Worm (Caenorhabditis elegans) whole organism, L1 larva: Measurements from ENCODE around the gene M106.2.

Experiments used
- C04F5.9 ChIP-seq: sonication (generic microtip); optimal IDR thresholded peaks from 2 replicates; lab custom pipeline; 2016; ENCODE audit warnings: missing genetic modification characterization, missing compliant biosample characterization
- C16A3.4 ChIP-seq: fragments of 150-350 bp; optimal IDR thresholded peaks from 2 replicates; lab custom pipeline; 2014; ENCODE audit warnings: missing biosample characterization, missing genetic modification characterization
- C34B4.2 ChIP-seq: sonication (generic microtip); optimal IDR thresholded peaks from 2 replicates; lab custom pipeline; 2017; ENCODE audit warnings: mild to moderate bottlenecking, missing genetic modification characterization, missing compliant biosample characterization
- blmp-1 ChIP-seq: fragments of 150-350 bp; optimal IDR thresholded peaks from 2 replicates; lab custom pipeline; 2014; ENCODE audit warnings: missing biosample characterization, missing genetic modification characterization
- ceh-82 ChIP-seq, 3 experiments: fragments of 150-350 bp in 1 of 3; sonication (generic microtip) in 2 of 3; optimal IDR thresholded peaks; 2 replicates each; lab custom pipeline; 2014 to 2017; ENCODE audit warnings: missing biosample characterization in 3 of 3, missing genetic modification characterization in 3 of 3
- ceh-88 ChIP-seq: fragments of 200-800 bp; sonication (Bioruptor generic); IDR thresholded peaks from 2 replicates; pipeline ENCODE4 v1.3.6; 2022; ENCODE audit warnings: missing genetic modification characterization, missing compliant biosample characterization
- ceh-90 ChIP-seq: sonication (generic microtip); optimal IDR thresholded peaks from 2 replicates; lab custom pipeline; 2016; ENCODE audit warnings: missing genetic modification characterization, missing compliant biosample characterization
- ces-1 ChIP-seq: fragments of 150-350 bp; optimal IDR thresholded peaks from 2 replicates; lab custom pipeline; 2014; ENCODE audit warnings: missing biosample characterization, missing genetic modification reagents, missing genetic modification characterization
- efl-1 ChIP-seq, 4 experiments: fragments of 150-350 bp; optimal IDR thresholded peaks in 3 of 4; peaks in 1 of 4; 1 replicate in 1 of 4; 2 replicates in 3 of 4; lab custom pipeline; 2014; ENCODE audit warnings: missing biosample characterization in 2 of 4, missing genetic modification characterization in 2 of 4, missing genetic modification reagents in 2 of 4
- efl-3 ChIP-seq: fragments of 200-800 bp; sonication (Bioruptor generic); optimal IDR thresholded peaks from 2 replicates; lab custom pipeline; 2018; ENCODE audit warnings: mild to moderate bottlenecking, missing genetic modification characterization, missing compliant biosample characterization
- elt-2 ChIP-seq: sonication (generic microtip); optimal IDR thresholded peaks from 2 replicates; lab custom pipeline; 2016; ENCODE audit warnings: missing genetic modification characterization, mild to moderate bottlenecking, inconsistent platforms, missing compliant biosample characterization, missing genetic modification reagents
- elt-3 ChIP-seq, 6 experiments: fragments of 150-350 bp in 1 of 6; sonication (generic microtip); optimal IDR thresholded peaks; 2 replicates each; lab custom pipeline; 2017 to 2018; ENCODE audit warnings: missing biosample characterization in 6 of 6, missing genetic modification characterization in 6 of 6, inconsistent platforms in 1 of 6
- fkh-8 ChIP-seq: sonication (generic microtip); optimal IDR thresholded peaks from 2 replicates; lab custom pipeline; 2016; ENCODE audit warnings: mild to moderate bottlenecking, missing genetic modification characterization, missing compliant biosample characterization
- hlh-4 ChIP-seq: sonication (generic microtip); optimal IDR thresholded peaks from 2 replicates; lab custom pipeline; 2016; ENCODE audit warnings: mild to moderate bottlenecking, missing genetic modification characterization, missing compliant biosample characterization
- irx-1 ChIP-seq: sonication (generic microtip); optimal IDR thresholded peaks from 2 replicates; lab custom pipeline; 2016; ENCODE audit warnings: missing genetic modification characterization, missing compliant biosample characterization
- isw-1 ChIP-seq: fragments of 200-800 bp; sonication (Bioruptor generic); IDR thresholded peaks from 2 replicates; pipeline ENCODE4 v1.3.6; 2022; ENCODE audit warnings: missing genetic modification characterization, missing compliant biosample characterization
- lin-13 ChIP-seq: fragments of 150-350 bp; optimal IDR thresholded peaks from 2 replicates; lab custom pipeline; 2014; ENCODE audit warnings: missing biosample characterization, missing genetic modification reagents, missing genetic modification characterization
- lin-14 ChIP-seq: fragments of 200-800 bp; sonication (Bioruptor generic); optimal IDR thresholded peaks from 2 replicates; lab custom pipeline; 2018; ENCODE audit warnings: mild to moderate bottlenecking, missing genetic modification characterization, moderate library complexity, missing compliant biosample characterization
- lin-35 ChIP-seq, 2 experiments: fragments of 150-350 bp; optimal IDR thresholded peaks; 2 replicates each; lab custom pipeline; 2014; ENCODE audit warnings: missing biosample characterization in 2 of 2, missing genetic modification characterization in 2 of 2, missing genetic modification reagents in 2 of 2
- mab-9 ChIP-seq: fragments of 200-800 bp; sonication (Bioruptor generic); IDR thresholded peaks from 2 replicates; pipeline ENCODE4 v1.3.6; 2022; ENCODE audit warnings: missing genetic modification reagents, missing genetic modification characterization, missing compliant biosample characterization
- mdl-1 ChIP-seq, 2 experiments: fragments of 150-350 bp; optimal IDR thresholded peaks; 2 replicates each; lab custom pipeline; 2014 to 2017; ENCODE audit warnings: missing biosample characterization in 2 of 2, missing genetic modification characterization in 2 of 2, inconsistent platforms in 1 of 2
- mep-1 ChIP-seq: fragments of 150-350 bp; optimal IDR thresholded peaks from 2 replicates; lab custom pipeline; 2014; ENCODE audit warnings: missing biosample characterization, missing genetic modification characterization
- nhr-12 ChIP-seq: sonication (generic microtip); optimal IDR thresholded peaks from 2 replicates; lab custom pipeline; 2017; ENCODE audit warnings: missing biosample characterization, missing genetic modification characterization
- nhr-19 ChIP-seq: fragments of 200-800 bp; sonication (Bioruptor generic); conservative IDR thresholded peaks from 2 replicates; pipeline ENCODE4 v1.3.6; 2022; ENCODE audit warnings: missing genetic modification characterization, missing compliant biosample characterization
- nhr-20 ChIP-seq: sonication (generic microtip); optimal IDR thresholded peaks from 2 replicates; lab custom pipeline; 2016; ENCODE audit warnings: mild to moderate bottlenecking, missing genetic modification characterization, missing compliant biosample characterization
- nhr-28 ChIP-seq: fragments of 150-350 bp; optimal IDR thresholded peaks from 2 replicates; lab custom pipeline; 2014; ENCODE audit warnings: missing biosample characterization, missing genetic modification characterization
- nhr-47 ChIP-seq: sonication (generic microtip); optimal IDR thresholded peaks from 2 replicates; lab custom pipeline; 2016; ENCODE audit warnings: mild to moderate bottlenecking, missing genetic modification characterization, moderate library complexity, missing compliant biosample characterization
- nhr-71 ChIP-seq: sonication (generic microtip); optimal IDR thresholded peaks from 2 replicates; lab custom pipeline; 2016; ENCODE audit warnings: mild to moderate bottlenecking, missing genetic modification characterization, moderate library complexity, missing compliant biosample characterization
- nhr-84 ChIP-seq: sonication (generic microtip); optimal IDR thresholded peaks from 2 replicates; lab custom pipeline; 2017; ENCODE audit warnings: missing biosample characterization, missing genetic modification characterization
- nhr-85 ChIP-seq: sonication (generic microtip); peaks from one replicate; lab custom pipeline; 2016; ENCODE audit warnings: missing genetic modification characterization, inconsistent platforms, missing compliant biosample characterization
- nhr-90 ChIP-seq: sonication (generic microtip); optimal IDR thresholded peaks from 2 replicates; lab custom pipeline; 2016; ENCODE audit warnings: mild to moderate bottlenecking, missing genetic modification characterization, missing compliant biosample characterization; ENCODE audit not compliant: poor library complexity
- pax-3 ChIP-seq: fragments of 200-800 bp; sonication (Bioruptor generic); optimal IDR thresholded peaks from 2 replicates; lab custom pipeline; 2018; ENCODE audit warnings: mild to moderate bottlenecking, missing genetic modification characterization, moderate library complexity, missing compliant biosample characterization
- rnt-1 ChIP-seq: sonication (generic microtip); optimal IDR thresholded peaks from 2 replicates; lab custom pipeline; 2016; ENCODE audit warnings: mild to moderate bottlenecking, missing genetic modification characterization, moderate library complexity, missing compliant biosample characterization
- skn-1 ChIP-seq: fragments of 150-350 bp; optimal IDR thresholded peaks from 2 replicates; lab custom pipeline; 2014; ENCODE audit warnings: missing biosample characterization, missing genetic modification characterization
- snpc-4 ChIP-seq: fragments of 150-350 bp; optimal IDR thresholded peaks from 2 replicates; lab custom pipeline; 2014; ENCODE audit warnings: missing biosample characterization, missing genetic modification characterization
- snu-23 ChIP-seq: sonication (generic microtip); optimal IDR thresholded peaks from 2 replicates; lab custom pipeline; 2016; ENCODE audit warnings: missing genetic modification characterization, missing compliant biosample characterization
- swsn-7 ChIP-seq: sonication (generic microtip); optimal IDR thresholded peaks from 2 replicates; lab custom pipeline; 2016; ENCODE audit warnings: missing genetic modification characterization, missing compliant biosample characterization
- tbx-2 ChIP-seq: sonication (generic microtip); optimal IDR thresholded peaks from 2 replicates; lab custom pipeline; 2016; ENCODE audit warnings: missing genetic modification characterization, missing compliant biosample characterization
- unc-62 ChIP-seq: fragments of 150-350 bp; optimal IDR thresholded peaks from 2 replicates; lab custom pipeline; 2014; ENCODE audit warnings: missing biosample characterization, missing genetic modification reagents, missing genetic modification characterization
- unc-86 ChIP-seq: sonication (generic microtip); optimal IDR thresholded peaks from 2 replicates; lab custom pipeline; 2016; ENCODE audit warnings: missing genetic modification characterization, missing compliant biosample characterization
- unc-98 ChIP-seq: fragments of 200-800 bp; sonication (Bioruptor generic); IDR thresholded peaks from 2 replicates; pipeline ENCODE4 v1.3.6; 2022; ENCODE audit warnings: missing genetic modification characterization, missing compliant biosample characterization
- xbp-1 ChIP-seq: sonication (generic microtip); optimal IDR thresholded peaks from 2 replicates; lab custom pipeline; 2016; ENCODE audit warnings: missing genetic modification characterization, missing compliant biosample characterization
- zag-1 ChIP-seq: fragments of 150-350 bp; optimal IDR thresholded peaks from 2 replicates; lab custom pipeline; 2014; ENCODE audit warnings: missing biosample characterization, missing genetic modification characterization
- zip-4 ChIP-seq: fragments of 200-800 bp; sonication (Bioruptor generic); optimal IDR thresholded peaks from 2 replicates; lab custom pipeline; 2018; ENCODE audit warnings: mild to moderate bottlenecking, missing genetic modification characterization, moderate library complexity, missing compliant biosample characterization
- ztf-11 ChIP-seq, 2 experiments: sonication (generic microtip); optimal IDR thresholded peaks; 2 replicates each; lab custom pipeline; 2016 to 2017; ENCODE audit warnings: missing genetic modification characterization in 2 of 2, missing biosample characterization in 1 of 2, missing compliant biosample characterization in 1 of 2
- ztf-4 ChIP-seq: fragments of 150-350 bp; optimal IDR thresholded peaks from 2 replicates; lab custom pipeline; 2014; ENCODE audit warnings: missing biosample characterization, missing genetic modification characterization

Gene M106.2

ce11 chrII:10859359-10859758, 9.6 kb upstream of the M106.2 start:
- TF ChIP-seq zag-1 (tag; lab: Kevin White, UChicago): no peak
- TF ChIP-seq unc-86 (tag; lab: Kevin White, UChicago): no peak
- TF ChIP-seq nhr-90 (tag; lab: Kevin White, UChicago): no peak
- TF ChIP-seq isw-1 (GFP tag; lab: Robert Waterston, UW): no peak
- no peak for TF ChIP-seq lin-35 (GFP tag; optimal IDR thresholded peaks at IDR 0.05; lab: Kevin White, UChicago)
- no peak for TF ChIP-seq C04F5.9 (tag; lab: Kevin White, UChicago)
- no peak for TF ChIP-seq ztf-4 (tag; lab: Kevin White, UChicago)

- TF ChIP-seq blmp-1: no peak
Observed at ce11 chrII:10857077-10857476, 7.3 kb upstream of the M106.2 start, which contains the start of gene M106.7. M106.7 (minus strand) TSS chrII:10857177.

- TF ChIP-seq tbx-2 (tag; lab: Kevin White, UChicago) (no peak), hlh-4 (no peak), skn-1 (no peak), nhr-28 (tag; lab: Kevin White, UChicago) (no peak), mab-9 (GFP tag; lab: Robert Waterston, UW) (no peak), ces-1 (no peak), irx-1 (tag; lab: Kevin White, UChicago) (no peak), unc-98 (no peak), nhr-85 (no peak), efl-1 (optimal IDR thresholded peaks at IDR 0.05; lab: Kevin White, UChicago) (no peak), efl-1 (GFP tag; optimal IDR thresholded peaks at IDR 0.05 in 1 of 2; lab: Kevin White, UChicago) (no peak), ceh-82 (tag; optimal IDR thresholded peaks at IDR 0.05; lab: Kevin White, UChicago) (no peak), efl-3 (GFP tag; lab: Kevin White, UChicago) (no peak), ceh-90 (no peak)
- TF ChIP-seq, all 84 proteins: peak for 0
Observed at ce11 chrII:10852880-10853279, 3.1 kb upstream of the M106.2 start.

- TF ChIP-seq snpc-4 (tag; lab: Kevin White, UChicago): peak; percentile 51
- peak; percentile 71 for TF ChIP-seq nhr-47
- TF ChIP-seq nhr-20 (tag; lab: Kevin White, UChicago): peak; percentile 84
- peak; percentile 56 for TF ChIP-seq elt-2 (tag; lab: Kevin White, UChicago)
- TF ChIP-seq lin-13: peak; percentile 78
- TF ChIP-seq rnt-1 (tag; lab: Kevin White, UChicago): peak; percentile 56
- TF ChIP-seq ztf-11 (tag; optimal IDR thresholded peaks at IDR 0.05; lab: Kevin White, UChicago): peak in 1 of 2 experiments; percentile 71
- TF ChIP-seq snu-23 (GFP tag; lab: Kevin White, UChicago): peak; percentile 87
- peak; percentile 69 for TF ChIP-seq ztf-4 (tag; lab: Kevin White, UChicago)
- TF ChIP-seq swsn-7 (tag; lab: Kevin White, UChicago): peak; percentile 68
- peak; percentile 61 for TF ChIP-seq fkh-8 (tag; lab: Kevin White, UChicago)
- TF ChIP-seq elt-3 (tag; optimal IDR thresholded peaks at IDR 0.05; lab: Kevin White, UChicago): peak in 2 of 6 experiments; percentile 52 to 78
- TF ChIP-seq C34B4.2 (tag; lab: Kevin White, UChicago): no peak
- peak; percentile 55 for TF ChIP-seq ceh-88
- TF ChIP-seq nhr-71 (tag; lab: Kevin White, UChicago): peak; percentile 90
- peak; percentile 68 for TF ChIP-seq nhr-19 (GFP tag; lab: Robert Waterston, UW)
- peak; percentile 24 for TF ChIP-seq isw-1 (GFP tag; lab: Robert Waterston, UW)
- peak; percentile 39 for TF ChIP-seq C16A3.4 (tag; lab: Kevin White, UChicago)
- peak; percentile 55 for TF ChIP-seq xbp-1 (tag; lab: Kevin White, UChicago)
- TF ChIP-seq nhr-84: no peak
- peak in 1 of 2 experiments; percentile 69 for TF ChIP-seq mdl-1 (tag; optimal IDR thresholded peaks at IDR 0.05; lab: Kevin White, UChicago)
- peak; percentile 97 for TF ChIP-seq nhr-85
- TF ChIP-seq nhr-12 (tag; lab: Kevin White, UChicago): no peak
- TF ChIP-seq lin-14 (GFP tag; lab: Kevin White, UChicago): peak; percentile 99
- peak; percentile 68 to 80 for TF ChIP-seq lin-35 (GFP tag; optimal IDR thresholded peaks at IDR 0.05; lab: Kevin White, UChicago)
- TF ChIP-seq mep-1 (tag; lab: Kevin White, UChicago): peak; percentile 89
- peak; percentile 65 to 67 for TF ChIP-seq efl-1 (optimal IDR thresholded peaks at IDR 0.05; lab: Kevin White, UChicago)
- peak; percentile 56 to 95 for TF ChIP-seq efl-1 (GFP tag; optimal IDR thresholded peaks at IDR 0.05 in 1 of 2; lab: Kevin White, UChicago)
- peak; percentile 29 for TF ChIP-seq pax-3 (tag; lab: Kevin White, UChicago)
- TF ChIP-seq C04F5.9 (tag; lab: Kevin White, UChicago): peak; percentile 76
- peak; percentile 60 for TF ChIP-seq unc-86 (tag; lab: Kevin White, UChicago)
- peak; percentile 61 for TF ChIP-seq irx-1 (tag; lab: Kevin White, UChicago)
- no peak for TF ChIP-seq zip-4
- peak; percentile 41 for TF ChIP-seq unc-62
Observed at ce11 chrII:10851110-10851509, 1.3 kb upstream of the M106.2 start.
